Fruit fly (Drosophila melanogaster): Measurements from ENCODE around the gene CG33928.
A peak's percentile ranks its signal among the peaks of the same experiment; 100 is the strongest.

Gene CG33928

DNA sequence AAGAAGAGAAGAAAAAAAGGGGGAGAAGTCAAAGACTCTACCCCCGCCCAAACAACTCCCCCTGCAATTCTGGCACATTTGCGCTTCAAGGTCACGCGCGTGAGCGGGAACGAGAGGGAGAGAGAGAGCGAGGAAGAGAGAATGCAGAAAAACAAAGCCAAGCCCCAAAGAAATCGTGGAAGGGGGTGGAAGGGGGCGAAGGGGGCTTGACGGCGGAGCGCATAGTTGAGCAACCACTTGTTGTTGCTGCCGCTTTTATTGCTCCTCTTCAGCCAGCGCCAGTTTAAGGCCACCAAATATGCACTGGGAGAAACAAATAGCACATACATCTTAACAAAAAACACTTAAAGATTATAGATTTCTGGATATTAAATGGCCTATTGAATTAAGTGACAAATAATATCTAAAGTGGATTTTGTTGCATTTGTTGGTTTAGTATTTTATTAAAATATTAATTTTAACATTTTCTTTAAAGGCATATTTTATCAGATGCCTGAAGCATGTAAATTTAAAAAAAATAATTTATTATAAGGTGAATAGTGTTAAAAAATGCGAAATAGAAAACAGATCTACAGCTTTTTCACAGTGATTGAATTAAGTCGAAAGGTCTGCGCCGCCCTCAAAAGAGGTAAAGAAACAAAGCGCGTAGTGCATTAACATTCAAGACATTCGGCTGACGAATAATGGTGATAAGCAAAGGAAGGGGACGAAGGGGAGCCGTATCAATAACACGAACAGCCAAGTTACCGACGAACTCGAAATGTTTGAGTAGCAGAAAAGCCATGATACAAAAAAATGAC, 6.4 kb downstream of the CG33928 start (continued):
- no peak for TF ChIP-seq CG1832 (GFP tag; optimal IDR thresholded peaks at IDR 0.05)
- TF ChIP-seq CG18764 (GFP tag; optimal IDR thresholded peaks at IDR 0.05) = peak; percentile 89
- TF ChIP-seq pita (GFP tag; optimal IDR thresholded peaks at IDR 0.05) = no peak
- TF ChIP-seq dysf (GFP tag; IDR thresholded peaks at IDR 0.05) = peak; percentile 88
- peak; percentile 94 for TF ChIP-seq row (GFP tag; IDR thresholded peaks at IDR 0.05)
- TF ChIP-seq Sox100B (GFP tag; optimal IDR thresholded peaks at IDR 0.05) = peak; percentile 99
- TF ChIP-seq CG7556 (GFP tag; optimal IDR thresholded peaks at IDR 0.05) = peak; percentile 98
- TF ChIP-seq Antp (GFP tag; optimal IDR thresholded peaks at IDR 0.05) = no peak
- TF ChIP-seq Lim3 (GFP tag; IDR thresholded peaks at IDR 0.05) = peak; percentile 83
- peak; percentile 91 for TF ChIP-seq Nf-YC (tag; optimal IDR thresholded peaks at IDR 0.05)
- TF ChIP-seq lbe (GFP tag; optimal IDR thresholded peaks at IDR 0.05) = peak; percentile 94
- TF ChIP-seq CG11695 (GFP tag; IDR thresholded peaks at IDR 0.05) = peak; percentile 98
- no peak for TF ChIP-seq ERR (GFP tag; optimal IDR thresholded peaks at IDR 0.05)
- peak; percentile 39; the same call in 1 of the 2 replicates for TF ChIP-seq MBD-R2 (GFP tag; IDR thresholded peaks at IDR 0.05)
- TF ChIP-seq CG16813 (GFP tag; IDR thresholded peaks at IDR 0.05; ENCODE audit: partially characterized antibody) = no peak
- peak; percentile 36 for TF ChIP-seq en (GFP tag; optimal IDR thresholded peaks at IDR 0.05)
- TF ChIP-seq CG11247 (GFP tag; IDR thresholded peaks at IDR 0.05) = peak; percentile 40; the same call in 1 of the 2 replicates
- TF ChIP-seq CG3995 (GFP tag; optimal IDR thresholded peaks at IDR 0.05) = peak; percentile 55
- TF ChIP-seq D (optimal IDR thresholded peaks at IDR 0.05) = no peak
- TF ChIP-seq D (GFP tag; optimal IDR thresholded peaks at IDR 0.05) = peak; percentile 96
- peak; percentile 66; the same call in 3 of the 4 replicates for TF ChIP-seq Gug (GFP tag; IDR thresholded peaks at IDR 0.05)
- TF ChIP-seq CG6765 (GFP tag; optimal IDR thresholded peaks at IDR 0.05) = peak; percentile 94
- TF ChIP-seq CG2202 (tag; optimal IDR thresholded peaks at IDR 0.05) = peak; percentile 89
- no peak for TF ChIP-seq CG16779 (GFP tag; IDR thresholded peaks at IDR 0.05)
- TF ChIP-seq CG3163 (GFP tag; optimal IDR thresholded peaks at IDR 0.05) = peak; percentile 14
- no peak for TF ChIP-seq btn (GFP tag; optimal IDR thresholded peaks at IDR 0.05)
- TF ChIP-seq slp2 (GFP tag; optimal IDR thresholded peaks at IDR 0.05) = peak; percentile 41
- TF ChIP-seq CG6791 (GFP tag; IDR thresholded peaks at IDR 0.05; ENCODE audit: partially characterized antibody) = no peak
- peak; percentile 93 for TF ChIP-seq zen (tag; optimal IDR thresholded peaks at IDR 0.05)
- peak in 1 of 2 experiments; percentile 95 for TF ChIP-seq eve (GFP tag; optimal IDR thresholded peaks at IDR 0.05)
- peak; percentile 86 for TF ChIP-seq tin (GFP tag; optimal IDR thresholded peaks at IDR 0.05)
- TF ChIP-seq CG8924 (tag; optimal IDR thresholded peaks at IDR 0.05) = peak; percentile 98
- peak; percentile 81 for TF ChIP-seq vvl (GFP tag; IDR thresholded peaks at IDR 0.05)
- TF ChIP-seq Med (GFP tag) = peak; percentile 74
- no peak for TF ChIP-seq Stat92E (GFP tag; optimal IDR thresholded peaks at IDR 0.05)
- peak; percentile 38 for TF ChIP-seq pnt (GFP tag; optimal IDR thresholded peaks at IDR 0.05)
- TF ChIP-seq CG30403 (GFP tag; optimal IDR thresholded peaks at IDR 0.05) = peak; percentile 93
- peak; percentile 48 to 51 for TF ChIP-seq Pdp1 (GFP tag; optimal IDR thresholded peaks at IDR 0.05)
- TF ChIP-seq CG13775 (GFP tag; optimal IDR thresholded peaks at IDR 0.05) = peak; percentile 92
- TF ChIP-seq Eip74EF (GFP tag; optimal IDR thresholded peaks at IDR 0.05) = peak in 1 of 2 experiments; percentile 67
- peak; percentile 98 for TF ChIP-seq CG10979 (tag; optimal IDR thresholded peaks at IDR 0.05)
- peak; percentile 76; the same call in 2 of the 3 replicates for TF ChIP-seq CG2889 (GFP tag; IDR thresholded peaks at IDR 0.05)
- no peak for TF ChIP-seq kay (GFP tag; optimal IDR thresholded peaks at IDR 0.05)
- peak; percentile 99 for TF ChIP-seq phol (tag; optimal IDR thresholded peaks at IDR 0.05)
- TF ChIP-seq CG14441 (GFP tag; IDR thresholded peaks at IDR 0.05) = peak; percentile 91
- peak; percentile 85 for TF ChIP-seq cato (GFP tag; optimal IDR thresholded peaks at IDR 0.05; ENCODE audit: borderline replicate concordance)
- peak; percentile 17 for TF ChIP-seq NK7.1 (GFP tag; optimal IDR thresholded peaks at IDR 0.05)
- TF ChIP-seq Awh (GFP tag; IDR thresholded peaks at IDR 0.05) = peak; percentile 88
- TF ChIP-seq tio (GFP tag; optimal IDR thresholded peaks at IDR 0.05) = peak; percentile 93
